Fruit fly (Drosophila melanogaster): Measurements from ENCODE around the gene Pdss2.

Gene Pdss2

dm6 chr3L:21031093-21031930, 3.6 kb downstream of the Pdss2 start, which contains the start of the genes CG10584 and Polr3E (continued):
- TF ChIP-seq Hr51 (GFP tag; optimal IDR thresholded peaks at IDR 0.05): peak; percentile 49 to 96
- 0 out of 2 replicates have a peak, but pooled peaks have one; percentile 50 for TF ChIP-seq Lim3 (GFP tag; IDR thresholded peaks at IDR 0.05)
- TF ChIP-seq sr (GFP tag; IDR thresholded peaks at IDR 0.05): 0 out of 3 replicates have a peak, but pooled peaks have one; percentile 24
- peak; percentile 92 for TF ChIP-seq fd96Cb (tag; optimal IDR thresholded peaks at IDR 0.05)
- TF ChIP-seq btn (GFP tag; optimal IDR thresholded peaks at IDR 0.05): no peak
- TF ChIP-seq CG8944 (GFP tag; optimal IDR thresholded peaks at IDR 0.05): peak; percentile 26
- peak; percentile 93 for TF ChIP-seq CG9817 (tag; optimal IDR thresholded peaks at IDR 0.05)
- peak; percentile 89 for TF ChIP-seq Blimp-1 (GFP tag; optimal IDR thresholded peaks at IDR 0.05)
- peak; percentile 96 for TF ChIP-seq ATbp (GFP tag; optimal IDR thresholded peaks at IDR 0.05)
- TF ChIP-seq bowl (GFP tag; IDR thresholded peaks at IDR 0.05): peak; percentile 41; the same call in 1 of the 2 replicates
- TF ChIP-seq H15 (GFP tag; IDR thresholded peaks at IDR 0.05): peak; percentile 55; the same call in 2 of the 3 replicates
- peak; percentile 2 for TF ChIP-seq CG16863 (GFP tag; optimal IDR thresholded peaks at IDR 0.05)
- peak; percentile 93 for TF ChIP-seq nerfin-1 (tag; optimal IDR thresholded peaks at IDR 0.05)
- peak; percentile 98 for TF ChIP-seq CG10543 (GFP tag; optimal IDR thresholded peaks at IDR 0.05)
- TF ChIP-seq Hmr (GFP tag; optimal IDR thresholded peaks at IDR 0.05): peak; percentile 96
- no peak for TF ChIP-seq CG8089 (GFP tag; optimal IDR thresholded peaks at IDR 0.05)
- TF ChIP-seq Awh (GFP tag; IDR thresholded peaks at IDR 0.05): peak; percentile 80
- peak; percentile 23 for TF ChIP-seq CG33213 (GFP tag; optimal IDR thresholded peaks at IDR 0.05)
- TF ChIP-seq maf-S (GFP tag; optimal IDR thresholded peaks at IDR 0.05): peak; percentile 33
- peak; percentile 17; the same call in 1 of the 2 replicates for TF ChIP-seq unc-4 (GFP tag; IDR thresholded peaks at IDR 0.05; ENCODE audit: partially characterized antibody)
- TF ChIP-seq C15 (GFP tag; IDR thresholded peaks at IDR 0.05): peak; percentile 56; the same call in 2 of the 3 replicates
- peak; percentile 94 for TF ChIP-seq gcm (GFP tag; optimal IDR thresholded peaks at IDR 0.05)
- peak; percentile 57 for TF ChIP-seq Adf1 (GFP tag; IDR thresholded peaks at IDR 0.05)
- TF ChIP-seq ranshi (GFP tag; IDR thresholded peaks at IDR 0.05): peak; percentile 71; the same call in 1 of the 2 replicates
- peak; percentile 87 for TF ChIP-seq slou (GFP tag; optimal IDR thresholded peaks at IDR 0.05)
- peak; percentile 94 for TF ChIP-seq lab (GFP tag; optimal IDR thresholded peaks at IDR 0.05)
- TF ChIP-seq run (tag; optimal IDR thresholded peaks at IDR 0.05): peak; percentile 87
- TF ChIP-seq CG3995 (GFP tag; optimal IDR thresholded peaks at IDR 0.05): peak; percentile 53
- TF ChIP-seq Nf-YA (GFP tag; IDR thresholded peaks at IDR 0.05): 0 out of 2 replicates have a peak, but pooled peaks have one; percentile 33
- TF ChIP-seq CG8388 (GFP tag; optimal IDR thresholded peaks at IDR 0.05): peak; percentile 92
- TF ChIP-seq CG18262 (tag; optimal IDR thresholded peaks at IDR 0.05): peak; percentile 98
- peak; percentile 78 for TF ChIP-seq CG15514 (GFP tag; optimal IDR thresholded peaks at IDR 0.05)
- peak in 1 of 2 experiments; percentile 5 for TF ChIP-seq chif (GFP tag; optimal IDR thresholded peaks at IDR 0.05)
- peak; percentile 75 for TF ChIP-seq klu (GFP tag; IDR thresholded peaks at IDR 0.05)
- TF ChIP-seq Sox102F (GFP tag; optimal IDR thresholded peaks at IDR 0.05): peak; percentile 91
- TF ChIP-seq CG6791 (GFP tag; IDR thresholded peaks at IDR 0.05; ENCODE audit: partially characterized antibody): peak; percentile 54
- TF ChIP-seq Meics (GFP tag; optimal IDR thresholded peaks at IDR 0.05): peak; percentile 96
- peak; percentile 23 for TF ChIP-seq stwl (tag; optimal IDR thresholded peaks at IDR 0.05)
- TF ChIP-seq CG15601 (tag; optimal IDR thresholded peaks at IDR 0.05): peak; percentile 93
- peak; percentile 68 for TF ChIP-seq CrebB (tag; optimal IDR thresholded peaks at IDR 0.05)
- no peak for TF ChIP-seq NC2α (GFP tag; optimal IDR thresholded peaks at IDR 0.05)
- TF ChIP-seq chn (GFP tag; optimal IDR thresholded peaks at IDR 0.05): peak; percentile 42
- peak; percentile 66 for TF ChIP-seq CG17802 (tag; optimal IDR thresholded peaks at IDR 0.05)
- TF ChIP-seq row (GFP tag; IDR thresholded peaks at IDR 0.05): peak; percentile 95
- peak; percentile 89 for TF ChIP-seq CG16815 (GFP tag; optimal IDR thresholded peaks at IDR 0.05)
- peak; percentile 87 for TF ChIP-seq CG30431 (GFP tag; optimal IDR thresholded peaks at IDR 0.05)
- TF ChIP-seq vvl (GFP tag; IDR thresholded peaks at IDR 0.05): peak; percentile 82
